Fruit fly (Drosophila melanogaster) whole organism, embryonic: Measurements from ENCODE around the gene LPCAT.

Experiments used
- CG17568 ChIP-seq: fragments of 200-800 bp; sonication (Bioruptor generic); optimal IDR thresholded peaks from 2 replicates; lab custom pipeline; 2018; ENCODE audit warnings: missing biosample characterization, mild to moderate bottlenecking, missing genetic modification characterization, moderate library complexity
- CG4282 ChIP-seq: fragments of 200-800 bp; sonication (Bioruptor generic); optimal IDR thresholded peaks from 2 replicates; lab custom pipeline; 2016; ENCODE audit warnings: missing biosample characterization, missing genetic modification characterization
- Dek ChIP-seq: fragments of 200-800 bp; sonication (Bioruptor generic); optimal IDR thresholded peaks from 3 replicates; lab custom pipeline; 2019; ENCODE audit warnings: missing biosample characterization, mild to moderate bottlenecking, missing genetic modification characterization, moderate library complexity

dm6 chrX:9577338-9577644 lies 2.5 kb downstream of the LPCAT start:
- TF ChIP-seq CG4282 (no peak), Dek (tag; lab: Kevin White, UChicago) (no peak), CG17568 (GFP tag; lab: Kevin White, UChicago) (no peak)
